Worm (Caenorhabditis elegans): Measurements from ENCODE around the gene F47C12.6.
A peak's percentile ranks its signal among the peaks of the same experiment; 100 is the strongest.

F47C12.6 gene

DNA sequence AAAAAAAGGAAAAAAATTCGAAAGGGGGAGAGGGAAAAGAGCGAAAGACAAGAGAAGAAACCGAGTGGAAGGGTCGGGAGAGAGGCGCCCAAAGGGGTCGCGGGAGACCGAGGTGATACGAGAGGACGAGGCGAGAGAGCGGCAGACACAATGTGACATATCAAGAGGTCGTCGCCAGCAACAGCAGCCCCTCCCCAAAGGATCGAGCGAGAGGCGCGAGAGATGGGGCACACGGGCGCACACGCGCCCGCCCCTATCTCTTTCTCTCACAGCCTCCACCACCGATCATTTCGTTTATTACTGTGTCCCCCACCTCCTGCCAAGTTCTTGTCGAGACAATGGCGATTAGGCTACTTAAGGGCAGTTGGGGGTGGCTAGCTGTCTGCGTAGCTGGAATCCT is 35.0 kb upstream of the F47C12.6 start (continued):
- TF ChIP-seq nhr-77 (tag; optimal IDR thresholded peaks at IDR 0.05) (no peak), ztf-11 (tag; optimal IDR thresholded peaks at IDR 0.05) (no peak), egl-27 (tag; optimal IDR thresholded peaks at IDR 0.05) (no peak), duxl-1 (tag; optimal IDR thresholded peaks at IDR 0.05; ENCODE audit: poor library complexity) (peak; percentile 6), nhr-237 (tag; optimal IDR thresholded peaks at IDR 0.05) (no peak), snpc-1.2 (GFP tag; IDR thresholded peaks at IDR 0.05) (no peak), php-3 (GFP tag; IDR thresholded peaks at IDR 0.05) (peak; percentile 52; the same call in 1 of the 2 replicates), nhr-6 (tag; optimal IDR thresholded peaks at IDR 0.05) (no peak), mep-1 (tag; optimal IDR thresholded peaks at IDR 0.05) (peak; percentile 85), daf-12 (tag; optimal IDR thresholded peaks at IDR 0.05) (no peak), hif-1 (tag; optimal IDR thresholded peaks at IDR 0.05) (peak; percentile 4 to 93), arid-1 (GFP tag; conservative IDR thresholded peaks at IDR 0.05) (0 out of 2 replicates have a peak, but pooled peaks have one; percentile 35), nhr-76 (tag; optimal IDR thresholded peaks at IDR 0.05) (no peak), cey-2 (tag; optimal IDR thresholded peaks at IDR 0.05; ENCODE audit: borderline replicate concordance, insufficient read depth) (no peak), dmd-6 (GFP tag; IDR thresholded peaks at IDR 0.05) (peak; percentile 92), zip-11 (GFP tag; IDR thresholded peaks at IDR 0.05) (no peak), pha-4 (GFP tag; IDR thresholded peaks at IDR 0.05) (peak; percentile 85), pha-4 (tag; optimal IDR thresholded peaks at IDR 0.05) (no peak), attf-4 (tag; optimal IDR thresholded peaks at IDR 0.05) (no peak), F37D6.2 (tag; optimal IDR thresholded peaks at IDR 0.05) (no peak), hmg-1.1 (GFP tag; IDR thresholded peaks at IDR 0.05) (peak; percentile 88), dpl-1 (GFP tag; optimal IDR thresholded peaks at IDR 0.05) (peak; percentile 7), ces-1 (GFP tag; optimal IDR thresholded peaks at IDR 0.05) (no peak), aha-1 (tag) (peak; percentile 97), hlh-11 (tag; optimal IDR thresholded peaks at IDR 0.05) (peak; percentile 95), pqm-1 (tag; optimal IDR thresholded peaks at IDR 0.05) (peak; percentile 8), zfp-3 (GFP tag; conservative IDR thresholded peaks at IDR 0.05) (0 out of 2 replicates have a peak, but pooled peaks have one; percentile 33), sdz-12 (GFP tag; optimal IDR thresholded peaks at IDR 0.05) (no peak), fos-1 (tag; optimal IDR thresholded peaks at IDR 0.05) (no peak), dmd-9 (GFP tag; IDR thresholded peaks at IDR 0.05) (no peak), unc-62 (GFP tag; optimal IDR thresholded peaks at IDR 0.05 in 1 of 2) (peak in 1 of 2 experiments; percentile 59), unc-62 (tag; optimal IDR thresholded peaks at IDR 0.05) (no peak), nhr-48 (tag; optimal IDR thresholded peaks at IDR 0.05) (peak; percentile 63), mdt-29 (GFP tag; IDR thresholded peaks at IDR 0.05) (no peak), madf-9 (GFP tag; conservative IDR thresholded peaks at IDR 0.05) (peak; percentile 49; the same call in 1 of the 2 replicates), zfp-2 (tag; optimal IDR thresholded peaks at IDR 0.05) (no peak), set-16 (GFP tag; IDR thresholded peaks at IDR 0.05) (peak; percentile 99), jun-1 (tag; optimal IDR thresholded peaks at IDR 0.05) (peak; percentile 11), zag-1 (tag; optimal IDR thresholded peaks at IDR 0.05) (no peak), tra-1 (GFP tag; IDR thresholded peaks at IDR 0.05) (peak; percentile 74), unc-39 (tag; optimal IDR thresholded peaks at IDR 0.05) (no peak), Y75B8A.6 (GFP tag; IDR thresholded peaks at IDR 0.05) (no peak), lin-29 (GFP tag; IDR thresholded peaks at IDR 0.05) (no peak), gei-8 (GFP tag; optimal IDR thresholded peaks at IDR 0.05) (peak; percentile 54), daf-16 (GFP tag; optimal IDR thresholded peaks at IDR 0.05) (no peak), daf-16 (tag; optimal IDR thresholded peaks at IDR 0.05) (peak; percentile 60), F44E2.7 (GFP tag; IDR thresholded peaks at IDR 0.05) (0 out of 2 replicates have a peak, but pooled peaks have one; percentile 36), T20F7.1 (GFP tag; optimal IDR thresholded peaks at IDR 0.05) (no peak), ceh-62 (tag; optimal IDR thresholded peaks at IDR 0.05) (no peak), nhr-10 (tag; optimal IDR thresholded peaks at IDR 0.05) (peak; percentile 56), daf-19 (GFP tag; conservative IDR thresholded peaks at IDR 0.05) (no peak), vab-7 (GFP tag; IDR thresholded peaks at IDR 0.05) (no peak), snpc-4 (tag; optimal IDR thresholded peaks at IDR 0.05) (no peak)
